Worm (Caenorhabditis elegans) whole organism, L4 larva: Measurements from ENCODE around the gene hira-1.

Source experiments
- F26F4.8 ChIP-seq: fragments of 200-800 bp; sonication (Bioruptor generic); conservative IDR thresholded peaks from 2 replicates; pipeline ENCODE4 v1.3.6; 2022; ENCODE audit warnings: missing genetic modification characterization, missing compliant biosample characterization
- F49E8.2 ChIP-seq: sonication (generic microtip); optimal IDR thresholded peaks from 2 replicates; lab custom pipeline; 2016; ENCODE audit warnings: missing compliant biosample characterization, mild to moderate bottlenecking, missing genetic modification characterization, borderline replicate concordance
- T26A8.4 ChIP-seq: fragments of 200-800 bp; sonication (Bioruptor generic); IDR thresholded peaks from 2 replicates; pipeline ENCODE4 v1.3.6; 2022; ENCODE audit warnings: missing genetic modification characterization, missing compliant biosample characterization
- Y105C5A.15 ChIP-seq: fragments of 200-800 bp; sonication (Bioruptor generic); IDR thresholded peaks from 2 replicates; pipeline ENCODE4 v1.3.6; 2022; ENCODE audit warnings: missing genetic modification characterization, missing compliant biosample characterization
- ZK337.2 ChIP-seq: fragments of 200-800 bp; sonication (Bioruptor generic); IDR thresholded peaks from 2 replicates; pipeline ENCODE4 v1.3.6; 2022; ENCODE audit warnings: missing genetic modification reagents, missing genetic modification characterization, missing compliant biosample characterization
- aly-2 ChIP-seq: sonication (generic microtip); optimal IDR thresholded peaks from 2 replicates; lab custom pipeline; 2018; ENCODE audit warnings: missing biosample characterization, missing genetic modification characterization
- ama-1 ChIP-seq: fragments of 150-350 bp; optimal IDR thresholded peaks from 2 replicates; lab custom pipeline; 2014; ENCODE audit warnings: inconsistent platforms, mixed read lengths
- ces-1 ChIP-seq: fragments of 150-350 bp; sonication (generic microtip); optimal IDR thresholded peaks from 4 replicates; lab custom pipeline; 2014; ENCODE audit warnings: missing biosample characterization, missing genetic modification reagents, missing genetic modification characterization
- cey-2 ChIP-seq: sonication (generic microtip); optimal IDR thresholded peaks from 3 replicates; lab custom pipeline; 2017; ENCODE audit warnings: missing genetic modification characterization, mild to moderate bottlenecking, missing compliant biosample characterization, antibody characterized with exemption, borderline replicate concordance; ENCODE audit not compliant: insufficient read depth
- daf-8 ChIP-seq: fragments of 200-800 bp; sonication (Bioruptor generic); IDR thresholded peaks from 2 replicates; pipeline ENCODE4 v1.3.6; 2022; ENCODE audit warnings: missing genetic modification characterization, missing compliant biosample characterization
- dmd-8 ChIP-seq: fragments of 200-800 bp; sonication (Bioruptor generic); IDR thresholded peaks from 2 replicates; pipeline ENCODE4 v1.3.6; 2022; ENCODE audit warnings: missing genetic modification characterization, missing compliant biosample characterization
- dpl-1 ChIP-seq: fragments of 150-350 bp; optimal IDR thresholded peaks from 2 replicates; lab custom pipeline; 2014; ENCODE audit warnings: missing biosample characterization, missing genetic modification reagents, missing genetic modification characterization
- dve-1 ChIP-seq: sonication (generic microtip); optimal IDR thresholded peaks from 2 replicates; lab custom pipeline; 2017; ENCODE audit warnings: antibody characterized with exemption, mild to moderate bottlenecking, missing genetic modification characterization, missing compliant biosample characterization; ENCODE audit not compliant: insufficient read depth
- fkh-10 ChIP-seq: fragments of 150-350 bp; optimal IDR thresholded peaks from 2 replicates; lab custom pipeline; 2014; ENCODE audit warnings: missing biosample characterization, missing genetic modification reagents, missing genetic modification characterization
- fos-1 ChIP-seq: fragments of 150-350 bp; optimal IDR thresholded peaks from 2 replicates; lab custom pipeline; 2014; ENCODE audit warnings: missing biosample characterization, missing genetic modification characterization
- hif-1 ChIP-seq, 2 experiments: sonication (generic microtip); optimal IDR thresholded peaks; 2 replicates each; lab custom pipeline; 2016 to 2017; ENCODE audit warnings: missing compliant biosample characterization in 2 of 2, missing genetic modification characterization in 2 of 2, missing genetic modification reagents in 2 of 2, missing genotype in 2 of 2, mild to moderate bottlenecking in 1 of 2
- hlh-11 ChIP-seq: fragments of 200-800 bp; sonication (Bioruptor generic); optimal IDR thresholded peaks from 2 replicates; lab custom pipeline; 2018; ENCODE audit warnings: mild to moderate bottlenecking, missing genetic modification characterization, missing compliant biosample characterization
- hlh-30 ChIP-seq: sonication (generic microtip); optimal IDR thresholded peaks from 2 replicates; lab custom pipeline; 2017; ENCODE audit warnings: antibody characterized with exemption, mild to moderate bottlenecking, missing genetic modification characterization, missing compliant biosample characterization; ENCODE audit not compliant: insufficient read depth
- hmg-1.1 ChIP-seq: fragments of 200-800 bp; sonication (Bioruptor generic); IDR thresholded peaks from 2 replicates; pipeline ENCODE4 v1.3.6; 2022; ENCODE audit warnings: missing genetic modification reagents, missing genetic modification characterization, missing compliant biosample characterization
- jun-1 ChIP-seq: fragments of 150-350 bp; optimal IDR thresholded peaks from 2 replicates; lab custom pipeline; 2014; ENCODE audit warnings: missing biosample characterization, missing genetic modification reagents, missing genetic modification characterization
- lim-7 ChIP-seq: fragments of 200-800 bp; sonication (Bioruptor generic); IDR thresholded peaks from 2 replicates; pipeline ENCODE4 v1.3.6; 2022; ENCODE audit warnings: missing genetic modification characterization, missing compliant biosample characterization
- lin-13 ChIP-seq: fragments of 150-350 bp; optimal IDR thresholded peaks from 2 replicates; lab custom pipeline; 2014; ENCODE audit warnings: missing biosample characterization, missing genetic modification reagents, missing genetic modification characterization
- lin-29 ChIP-seq: fragments of 200-800 bp; sonication (Bioruptor generic); IDR thresholded peaks from 2 replicates; pipeline ENCODE4 v1.3.6; 2022; ENCODE audit warnings: missing genetic modification reagents, missing genetic modification characterization, missing compliant biosample characterization
- lin-38 ChIP-seq: fragments of 200-800 bp; sonication (Bioruptor generic); IDR thresholded peaks from 2 replicates; pipeline ENCODE4 v1.3.6; 2022; ENCODE audit warnings: missing genetic modification reagents, missing genetic modification characterization, missing compliant biosample characterization
- lir-3 ChIP-seq: sonication (generic microtip); optimal IDR thresholded peaks from 2 replicates; lab custom pipeline; 2016; ENCODE audit warnings: mild to moderate bottlenecking, missing genetic modification characterization, missing compliant biosample characterization
- madf-9 ChIP-seq: fragments of 200-800 bp; sonication (Bioruptor generic); conservative IDR thresholded peaks from 2 replicates; pipeline ENCODE4 v1.3.6; 2022; ENCODE audit warnings: missing genetic modification reagents, missing genetic modification characterization, missing compliant biosample characterization
- mdl-1 ChIP-seq, 2 experiments: fragments of 150-350 bp in 1 of 2; sonication (generic microtip) in 1 of 2; optimal IDR thresholded peaks; 2 replicates each; lab custom pipeline; 2014 to 2017; ENCODE audit warnings: missing biosample characterization in 2 of 2, missing genetic modification characterization in 2 of 2
- mdt-29 ChIP-seq: fragments of 200-800 bp; sonication (Bioruptor generic); IDR thresholded peaks from 2 replicates; pipeline ENCODE4 v1.3.6; 2022; ENCODE audit warnings: missing genetic modification reagents, missing genetic modification characterization, missing compliant biosample characterization
- mep-1 ChIP-seq: fragments of 150-350 bp; sonication (generic microtip); optimal IDR thresholded peaks from 3 replicates; lab custom pipeline; 2014; ENCODE audit warnings: missing biosample characterization, missing genetic modification characterization
- mes-2 ChIP-seq: sonication (generic microtip); optimal IDR thresholded peaks from 2 replicates; lab custom pipeline; 2016; ENCODE audit warnings: missing genotype, mild to moderate bottlenecking, missing genetic modification characterization, missing compliant biosample characterization; ENCODE audit not compliant: poor library complexity, severe bottlenecking
- nhr-28 ChIP-seq: fragments of 150-350 bp; optimal IDR thresholded peaks from 2 replicates; lab custom pipeline; 2014; ENCODE audit warnings: missing biosample characterization, missing genetic modification characterization
- nhr-77 ChIP-seq: fragments of 150-350 bp; optimal IDR thresholded peaks from 2 replicates; lab custom pipeline; 2014; ENCODE audit warnings: missing biosample characterization, missing genetic modification characterization
- pha-4 ChIP-seq, 2 experiments: fragments of 150-350 bp in 1 of 2; fragments of 200-800 bp in 1 of 2; sonication (Bioruptor generic) in 1 of 2; IDR thresholded peaks in 1 of 2; optimal IDR thresholded peaks in 1 of 2; 2 replicates each; pipeline versions ENCODE4 v1.3.6 to Lab custom; 2014 to 2022; ENCODE audit warnings: missing genetic modification characterization in 2 of 2, missing genetic modification reagents in 2 of 2, missing biosample characterization in 1 of 2, missing compliant biosample characterization in 1 of 2
- php-3 ChIP-seq: fragments of 200-800 bp; sonication (Bioruptor generic); IDR thresholded peaks from 2 replicates; pipeline ENCODE4 v1.3.6; 2022; ENCODE audit warnings: missing genetic modification reagents, missing genetic modification characterization, missing compliant biosample characterization
- saeg-2 ChIP-seq: fragments of 200-800 bp; sonication (Bioruptor generic); IDR thresholded peaks from 2 replicates; pipeline ENCODE4 v1.3.6; 2022; ENCODE audit warnings: missing genetic modification reagents, missing genetic modification characterization, missing compliant biosample characterization
- sdz-12 ChIP-seq: fragments of 200-800 bp; sonication (Bioruptor generic); optimal IDR thresholded peaks from 2 replicates; lab custom pipeline; 2018; ENCODE audit warnings: mild to moderate bottlenecking, missing genetic modification characterization, missing compliant biosample characterization
- snpc-1.2 ChIP-seq: fragments of 200-800 bp; sonication (Bioruptor generic); IDR thresholded peaks from 2 replicates; pipeline ENCODE4 v1.3.6; 2022; ENCODE audit warnings: missing genetic modification reagents, missing genetic modification characterization, missing compliant biosample characterization
- spr-1 ChIP-seq: sonication (generic microtip); optimal IDR thresholded peaks from 2 replicates; lab custom pipeline; 2016; ENCODE audit warnings: mild to moderate bottlenecking, missing genetic modification characterization, missing compliant biosample characterization
- spr-3 ChIP-seq: fragments of 200-800 bp; sonication (Bioruptor generic); optimal IDR thresholded peaks from 2 replicates; lab custom pipeline; 2018; ENCODE audit warnings: mild to moderate bottlenecking, missing genetic modification characterization, missing compliant biosample characterization
- tag-97 ChIP-seq: fragments of 200-800 bp; sonication (Bioruptor generic); IDR thresholded peaks from 2 replicates; pipeline ENCODE4 v1.3.6; 2022; ENCODE audit warnings: missing genetic modification characterization, missing compliant biosample characterization
- tra-1 ChIP-seq: fragments of 200-800 bp; sonication (Bioruptor generic); IDR thresholded peaks from 2 replicates; pipeline ENCODE4 v1.3.6; 2022; ENCODE audit warnings: missing genetic modification reagents, missing genetic modification characterization, missing compliant biosample characterization
- zfp-2 ChIP-seq: sonication (generic microtip); optimal IDR thresholded peaks from 2 replicates; lab custom pipeline; 2016; ENCODE audit warnings: mild to moderate bottlenecking, missing genetic modification characterization, missing compliant biosample characterization
- zfp-3 ChIP-seq: fragments of 200-800 bp; sonication (Bioruptor generic); conservative IDR thresholded peaks from 2 replicates; pipeline ENCODE4 v1.3.6; 2022; ENCODE audit warnings: missing genetic modification reagents, missing genetic modification characterization, missing compliant biosample characterization
- zip-11 ChIP-seq: fragments of 200-800 bp; sonication (Bioruptor generic); IDR thresholded peaks from 2 replicates; pipeline ENCODE4 v1.3.6; 2022; ENCODE audit warnings: missing genetic modification characterization, missing compliant biosample characterization

The hira-1 gene

DNA sequence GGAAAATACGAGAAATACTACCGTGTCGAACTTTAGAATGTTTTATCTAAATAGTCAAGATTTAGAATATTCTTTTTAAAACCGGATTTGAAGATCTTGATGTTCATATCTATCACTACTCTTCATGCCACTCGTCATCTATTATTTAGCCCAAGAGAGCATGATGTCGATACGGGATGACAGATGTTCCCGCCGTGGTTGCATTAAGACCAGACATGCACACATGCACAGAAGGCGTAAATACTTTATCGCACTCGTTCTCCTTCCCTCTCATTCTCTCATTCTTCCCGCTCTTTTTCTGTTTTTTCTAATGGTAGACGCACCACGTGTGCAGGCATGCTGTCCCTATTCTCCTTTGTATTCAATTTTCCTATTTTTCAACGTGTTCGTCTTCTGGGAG, 7.6 kb upstream of the hira-1 start:
- TF ChIP-seq mdl-1 (tag; optimal IDR thresholded peaks at IDR 0.05; lab: Kevin White, UChicago) (peak in 1 of 2 experiments; percentile 5), hmg-1.1 (GFP tag; lab: Robert Waterston, UW) (0 out of 2 replicates have a peak, but pooled peaks have one; percentile 20), tag-97 (GFP tag; lab: Robert Waterston, UW) (no peak), hlh-30 (peak; percentile 11)
- TF ChIP-seq, all 104 proteins: peak for 3

DNA sequence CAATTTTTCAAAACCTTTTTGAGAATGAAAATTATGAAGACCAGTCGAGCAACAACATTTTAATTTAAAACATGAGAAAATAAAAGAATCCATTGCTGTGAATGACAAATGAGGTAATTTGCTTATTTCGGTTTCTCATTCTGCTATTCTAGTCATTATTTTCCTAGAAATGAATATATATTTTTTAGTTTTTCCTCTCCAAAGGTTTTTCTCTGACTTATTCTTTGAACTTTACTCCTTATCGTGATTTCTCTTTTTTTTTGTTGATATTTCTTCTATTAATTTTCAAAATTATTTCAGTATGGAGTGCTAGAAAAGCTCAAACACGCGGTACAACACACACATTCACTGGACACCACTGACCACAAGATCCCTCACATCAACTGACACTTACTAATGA, 5.3 kb upstream of the hira-1 start, which contains the start of gene pup-2:
pup-2 (plus strand) TSS at position 301 of the 400 bp plus-strand sequence.
- TF ChIP-seq jun-1 (tag; lab: Kevin White, UChicago) (no peak), hif-1 (tag; optimal IDR thresholded peaks at IDR 0.05; lab: Kevin White, UChicago) (no peak), zfp-3 (GFP tag; lab: Robert Waterston, UW) (no peak), tra-1 (GFP tag; lab: Robert Waterston, UW) (no peak), dpl-1 (GFP tag; lab: Kevin White, UChicago) (no peak), lin-13 (GFP tag; lab: Kevin White, UChicago) (no peak), spr-1 (tag; lab: Kevin White, UChicago) (no peak), aly-2 (tag; lab: Kevin White, UChicago) (no peak), spr-3 (GFP tag; lab: Kevin White, UChicago) (no peak), sdz-12 (GFP tag; lab: Kevin White, UChicago) (no peak), snpc-1.2 (no peak), pha-4 (GFP tag; IDR thresholded peaks at IDR 0.05; lab: Robert Waterston, UW) (no peak), pha-4 (tag; optimal IDR thresholded peaks at IDR 0.05; lab: Kevin White, UChicago) (no peak), ZK337.2 (GFP tag; lab: Robert Waterston, UW) (no peak)
- TF ChIP-seq, all 104 proteins: peak for 0

DNA sequence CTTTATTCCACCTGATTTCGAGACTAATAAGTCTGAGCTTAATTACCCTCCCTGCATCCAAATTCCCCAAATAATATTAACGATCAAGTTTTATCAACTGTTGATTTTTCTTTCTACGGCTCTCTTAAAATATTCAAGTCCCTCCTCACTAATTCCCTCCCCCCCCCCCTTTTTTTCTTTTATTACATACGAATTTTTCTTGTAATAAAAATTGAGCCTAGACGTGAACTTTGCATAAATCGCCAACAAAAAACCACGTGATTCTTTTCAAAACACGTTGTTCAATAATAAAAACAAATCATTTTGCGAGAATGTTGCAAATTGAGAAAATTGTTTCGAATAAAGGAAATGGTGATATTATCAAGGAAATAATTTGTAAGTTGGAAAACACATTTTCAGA, 2.5 kb upstream of the hira-1 start, which contains the start of gene K10D2.8:
K10D2.8 (plus strand) TSS at position 301 of the 400 bp plus-strand sequence.
- TF ChIP-seq php-3 (GFP tag; lab: Robert Waterston, UW) (no peak), mdt-29 (no peak), mep-1 (tag; lab: Kevin White, UChicago) (no peak), zfp-2 (tag; lab: Kevin White, UChicago) (no peak), ama-1 (lab: Kevin White, UChicago) (no peak), dmd-8 (GFP tag; lab: Robert Waterston, UW) (no peak), spr-1 (tag; lab: Kevin White, UChicago) (no peak), dve-1 (no peak), tra-1 (GFP tag; lab: Robert Waterston, UW) (no peak)

DNA sequence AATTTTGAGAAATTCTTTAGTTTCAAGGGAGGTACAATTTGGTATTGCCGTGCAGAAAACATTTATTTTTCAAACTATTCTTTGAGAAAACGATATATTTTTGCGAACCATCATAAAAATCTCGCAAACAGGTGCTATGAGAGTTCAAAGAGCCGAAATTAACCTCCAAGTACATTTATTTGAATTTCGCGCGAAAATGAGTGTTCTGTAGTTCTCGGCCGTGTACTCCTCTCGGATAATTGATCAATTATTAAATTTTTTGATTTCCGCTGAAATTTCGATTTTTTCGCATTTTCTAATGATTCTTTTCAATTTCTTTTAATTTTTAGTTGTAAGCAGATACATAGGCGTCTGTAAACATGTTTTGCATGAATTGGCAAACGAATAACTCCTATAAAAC, 745 bp upstream of the hira-1 start:
- no peak for TF ChIP-seq lim-7 (GFP tag; lab: Robert Waterston, UW)
- TF ChIP-seq ZK337.2 (GFP tag; lab: Robert Waterston, UW) = peak; percentile 58; the same call in 1 of the 2 replicates
- TF ChIP-seq lin-29 = no peak
- TF ChIP-seq F49E8.2 = peak; percentile 16
- TF ChIP-seq fos-1 (tag; lab: Kevin White, UChicago) = no peak
- TF ChIP-seq hlh-11 = no peak
- TF ChIP-seq cey-2 (tag; lab: Kevin White, UChicago) = no peak
- no peak for TF ChIP-seq Y105C5A.15 (GFP tag; lab: Robert Waterston, UW)
- TF ChIP-seq aly-2 (tag; lab: Kevin White, UChicago) = no peak
- no peak for TF ChIP-seq madf-9 (GFP tag; lab: Robert Waterston, UW)
- TF ChIP-seq saeg-2 = no peak
- TF ChIP-seq mes-2 (tag; lab: Kevin White, UChicago) = peak; percentile 88
- TF ChIP-seq ces-1 = no peak
- TF ChIP-seq zip-11 (GFP tag; lab: Robert Waterston, UW) = no peak
- no peak for TF ChIP-seq daf-8 (GFP tag; lab: Robert Waterston, UW)
- no peak for TF ChIP-seq jun-1 (tag; lab: Kevin White, UChicago)
- TF ChIP-seq spr-1 (tag; lab: Kevin White, UChicago) = no peak
- no peak for TF ChIP-seq T26A8.4
- TF ChIP-seq nhr-28 (tag; lab: Kevin White, UChicago) = no peak
- no peak for TF ChIP-seq F26F4.8
- TF ChIP-seq lin-13 (GFP tag; lab: Kevin White, UChicago) = no peak
- peak; percentile 44 for TF ChIP-seq lin-38 (GFP tag; lab: Robert Waterston, UW)
- TF ChIP-seq lir-3 (tag; lab: Kevin White, UChicago) = no peak
- TF ChIP-seq fkh-10 (GFP tag; lab: Kevin White, UChicago) = no peak
- no peak for TF ChIP-seq nhr-77 (tag; lab: Kevin White, UChicago)
- TF ChIP-seq dpl-1 (GFP tag; lab: Kevin White, UChicago) = peak; percentile 88
